Worm (Caenorhabditis elegans): ENCODE results near the gene Y41C4A.12.

Gene Y41C4A.12

DNA sequence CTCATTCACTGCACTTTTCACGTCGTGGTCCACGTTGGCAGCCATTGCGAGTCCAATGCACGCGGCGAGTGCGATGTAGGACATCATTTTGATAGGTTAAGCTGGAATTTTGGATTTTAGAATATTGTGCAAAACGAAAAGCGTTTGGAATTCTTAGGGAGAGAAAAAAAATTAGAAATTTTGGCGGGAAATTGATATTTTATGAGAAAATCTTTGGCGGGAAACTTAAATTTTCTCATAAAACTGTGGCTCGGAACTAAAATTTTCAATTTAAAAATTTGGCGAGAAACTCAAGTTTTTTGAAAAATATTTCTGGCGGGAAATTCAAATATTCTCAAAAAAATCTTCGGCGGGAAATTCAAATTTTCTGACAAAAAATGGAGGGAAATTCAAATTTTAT lies 11.0 kb upstream of the Y41C4A.12 start, which contains the start of gene sup-1:
TSS of gene sup-1 (minus strand) at position 101 of the 400 bp plus-strand sequence.
- no peak for TF ChIP-seq hlh-30 (tag; optimal IDR thresholded peaks at IDR 0.05; ENCODE audit: insufficient read depth)
- no peak for TF ChIP-seq nhr-76 (tag; optimal IDR thresholded peaks at IDR 0.05)
- TF ChIP-seq dmd-9 (GFP tag; IDR thresholded peaks at IDR 0.05) = no peak
- TF ChIP-seq set-16 (GFP tag; IDR thresholded peaks at IDR 0.05) = no peak
- TF ChIP-seq aha-1 (tag) = peak; percentile 29
- no peak for TF ChIP-seq skn-1 (tag; optimal IDR thresholded peaks at IDR 0.05)
- TF ChIP-seq mes-2 (tag; optimal IDR thresholded peaks at IDR 0.05; ENCODE audit: poor library complexity, severe bottlenecking) = no peak

ce11 chrIII:11732943-11733342 lies 6.5 kb upstream of the Y41C4A.12 start:
- TF ChIP-seq madf-9 (GFP tag; conservative IDR thresholded peaks at IDR 0.05) = no peak
- TF ChIP-seq ceh-28 (tag; optimal IDR thresholded peaks at IDR 0.05) = peak; percentile 95
- no peak for TF ChIP-seq ces-1 (GFP tag; optimal IDR thresholded peaks at IDR 0.05)
- TF ChIP-seq snpc-4 (tag; optimal IDR thresholded peaks at IDR 0.05) = no peak
- no peak for TF ChIP-seq nhr-28 (tag; optimal IDR thresholded peaks at IDR 0.05)
- peak; percentile 11 for TF ChIP-seq mep-1 (tag; optimal IDR thresholded peaks at IDR 0.05)
- no peak for TF ChIP-seq spr-1 (tag; optimal IDR thresholded peaks at IDR 0.05)
- no peak for TF ChIP-seq nhr-10 (tag; optimal IDR thresholded peaks at IDR 0.05)
- TF ChIP-seq fkh-10 (GFP tag; optimal IDR thresholded peaks at IDR 0.05) = no peak

- TF ChIP-seq mdt-29 (GFP tag; IDR thresholded peaks at IDR 0.05) (no peak), set-16 (GFP tag; IDR thresholded peaks at IDR 0.05) (0 out of 2 replicates have a peak, but pooled peaks have one; percentile 4), lin-13 (GFP tag; optimal IDR thresholded peaks at IDR 0.05) (no peak), nhr-41 (GFP tag; IDR thresholded peaks at IDR 0.05) (no peak), nhr-42 (GFP tag; IDR thresholded peaks at IDR 0.05) (no peak), Y75B8A.6 (GFP tag; IDR thresholded peaks at IDR 0.05) (no peak), dve-1 (tag; optimal IDR thresholded peaks at IDR 0.05; ENCODE audit: insufficient read depth) (no peak), madf-5 (GFP tag; IDR thresholded peaks at IDR 0.05) (no peak), lir-3 (tag; optimal IDR thresholded peaks at IDR 0.05) (no peak)
Observed at ce11 chrIII:11732056-11732455, 5.6 kb upstream of the Y41C4A.12 start, which contains the start of gene Y41C4A.21. TSS of gene Y41C4A.21 (plus strand) at chrIII:11732356.

DNA sequence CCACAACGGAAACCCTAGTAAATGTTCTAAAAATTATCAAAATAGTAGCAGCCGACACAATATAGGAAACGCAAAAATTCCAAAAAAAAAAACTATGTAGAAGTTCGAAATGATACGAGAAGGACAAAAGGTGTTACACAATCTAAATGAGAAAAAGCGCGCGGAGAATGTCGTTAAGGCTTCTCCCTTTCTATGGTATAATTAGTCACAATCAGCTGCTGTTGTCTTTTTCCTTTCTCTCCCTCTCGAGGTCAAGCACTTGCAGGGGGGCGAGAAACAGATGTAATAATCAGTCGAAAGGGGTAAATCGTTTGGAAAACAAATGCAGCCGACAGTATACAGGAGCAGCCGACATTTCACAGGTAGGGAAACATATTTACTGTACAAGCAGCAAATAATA lies 5.0 kb upstream of the Y41C4A.12 start:
- TF ChIP-seq lin-38 (GFP tag; IDR thresholded peaks at IDR 0.05) (no peak), ceh-62 (tag; optimal IDR thresholded peaks at IDR 0.05) (no peak), ceh-20 (GFP tag; IDR thresholded peaks at IDR 0.05) (no peak), dmd-8 (GFP tag; IDR thresholded peaks at IDR 0.05) (no peak), nhr-237 (tag; optimal IDR thresholded peaks at IDR 0.05) (no peak), egl-43 (GFP tag; IDR thresholded peaks at IDR 0.05) (no peak), mep-1 (tag; optimal IDR thresholded peaks at IDR 0.05) (no peak), jun-1 (tag; optimal IDR thresholded peaks at IDR 0.05) (no peak), ces-1 (GFP tag; optimal IDR thresholded peaks at IDR 0.05) (no peak)

- TF ChIP-seq madf-5 (GFP tag; IDR thresholded peaks at IDR 0.05) (0 out of 4 replicates have a peak, but pooled peaks of 1 of the 2 experiments have one; percentile 17), set-16 (GFP tag; IDR thresholded peaks at IDR 0.05) (peak; percentile 89), php-3 (GFP tag; IDR thresholded peaks at IDR 0.05) (no peak), snpc-1.2 (GFP tag; IDR thresholded peaks at IDR 0.05) (no peak), saeg-2 (GFP tag; IDR thresholded peaks at IDR 0.05) (no peak), hlh-30 (tag; optimal IDR thresholded peaks at IDR 0.05; ENCODE audit: insufficient read depth) (no peak), rbr-2 (tag; optimal IDR thresholded peaks at IDR 0.05) (no peak), unc-130 (GFP tag; optimal IDR thresholded peaks at IDR 0.05) (no peak), jun-1 (tag; optimal IDR thresholded peaks at IDR 0.05) (no peak), nhr-41 (GFP tag; IDR thresholded peaks at IDR 0.05) (no peak)
Observed at ce11 chrIII:11730850-11731249, 4.4 kb upstream of the Y41C4A.12 start.

Data from whole organism, L4 larva.